Fruit fly (Drosophila melanogaster): ENCODE data around the gene CG4497.

The CG4497 gene

dm6 chr2L:7219650-7220267 lies 25.4 kb upstream of the CG4497 start, which contains the start of gene CG13784:
Gene CG13784, minus strand, starts transcription at chr2L:7220033.
- TF ChIP-seq Abd-B (GFP tag; optimal IDR thresholded peaks at IDR 0.05) (no peak), sage (GFP tag; optimal IDR thresholded peaks at IDR 0.05) (no peak), Sp1 (GFP tag; optimal IDR thresholded peaks at IDR 0.05) (peak; percentile 40), Hr78 (GFP tag; optimal IDR thresholded peaks at IDR 0.05) (peak; percentile 27), woc (GFP tag; optimal IDR thresholded peaks at IDR 0.05) (peak; percentile 52), ey (GFP tag; optimal IDR thresholded peaks at IDR 0.05) (no peak), Dfd (GFP tag; optimal IDR thresholded peaks at IDR 0.05) (no peak), Vsx2 (GFP tag; optimal IDR thresholded peaks at IDR 0.05; ENCODE audit: partially characterized antibody) (no peak), Dif (GFP tag; optimal IDR thresholded peaks at IDR 0.05; ENCODE audit: partially characterized antibody) (peak; percentile 17), Hnf4 (GFP tag; optimal IDR thresholded peaks at IDR 0.05) (peak; percentile 46), N (GFP tag; optimal IDR thresholded peaks at IDR 0.05) (peak; percentile 95), dmrt93B (GFP tag; optimal IDR thresholded peaks at IDR 0.05) (no peak), foxo (GFP tag; optimal IDR thresholded peaks at IDR 0.05) (peak in 1 of 2 experiments; percentile 27), pan (optimal IDR thresholded peaks at IDR 0.05) (no peak), psq (GFP tag; optimal IDR thresholded peaks at IDR 0.05) (no peak), dl (GFP tag; optimal IDR thresholded peaks at IDR 0.05; ENCODE audit: insufficient read depth in 1 of 2, partially characterized antibody in 2 of 2) (no peak), lola (GFP tag; optimal IDR thresholded peaks at IDR 0.05) (no peak), CrebA (GFP tag; optimal IDR thresholded peaks at IDR 0.05; ENCODE audit: borderline replicate concordance) (no peak), tai (GFP tag; optimal IDR thresholded peaks at IDR 0.05) (peak; percentile 55), usp (GFP tag; optimal IDR thresholded peaks at IDR 0.05) (no peak), brk (GFP tag; optimal IDR thresholded peaks at IDR 0.05) (peak; percentile 35), CG9705 (GFP tag; optimal IDR thresholded peaks at IDR 0.05) (no peak), Myc (optimal IDR thresholded peaks at IDR 0.05) (peak; percentile 73), br (GFP tag; optimal IDR thresholded peaks at IDR 0.05) (peak; percentile 13), HLH106 (tag; optimal IDR thresholded peaks at IDR 0.05) (peak; percentile 23), CG32264 (GFP tag; optimal IDR thresholded peaks at IDR 0.05) (no peak), Hr83 (GFP tag; optimal IDR thresholded peaks at IDR 0.05; ENCODE audit: poor library complexity, severe bottlenecking) (peak; percentile 53), Jra (GFP tag; optimal IDR thresholded peaks at IDR 0.05) (peak; percentile 58), GATAd (GFP tag; optimal IDR thresholded peaks at IDR 0.05) (no peak), sv (GFP tag; optimal IDR thresholded peaks at IDR 0.05) (no peak), dsf (GFP tag; optimal IDR thresholded peaks at IDR 0.05; ENCODE audit: borderline replicate concordance) (no peak), jim (GFP tag; optimal IDR thresholded peaks at IDR 0.05) (no peak), h (GFP tag; optimal IDR thresholded peaks at IDR 0.05) (no peak), rgr (GFP tag; optimal IDR thresholded peaks at IDR 0.05) (peak; percentile 23), OdsH (GFP tag; optimal IDR thresholded peaks at IDR 0.05) (peak; percentile 15), fru (GFP tag; optimal IDR thresholded peaks at IDR 0.05) (no peak), Mio (GFP tag; optimal IDR thresholded peaks at IDR 0.05) (no peak), Rel (GFP tag; optimal IDR thresholded peaks at IDR 0.05) (no peak), Rel (tag; optimal IDR thresholded peaks at IDR 0.05) (peak; percentile 59)

dm6 chr2L:7219172-7219571 lies 24.8 kb upstream of the CG4497 start:
- no peak for TF ChIP-seq foxo (GFP tag; optimal IDR thresholded peaks at IDR 0.05)
- no peak for TF ChIP-seq Abd-B (GFP tag; optimal IDR thresholded peaks at IDR 0.05)
- TF ChIP-seq Jra (GFP tag; optimal IDR thresholded peaks at IDR 0.05) = no peak
- TF ChIP-seq ey (GFP tag; optimal IDR thresholded peaks at IDR 0.05) = no peak
- TF ChIP-seq brk (GFP tag; optimal IDR thresholded peaks at IDR 0.05) = no peak
- TF ChIP-seq woc (GFP tag; optimal IDR thresholded peaks at IDR 0.05) = no peak
- TF ChIP-seq usp (GFP tag; optimal IDR thresholded peaks at IDR 0.05) = no peak
- no peak for TF ChIP-seq CG9705 (GFP tag; optimal IDR thresholded peaks at IDR 0.05)
- TF ChIP-seq Dfd (GFP tag; optimal IDR thresholded peaks at IDR 0.05) = no peak
- no peak for TF ChIP-seq Dif (GFP tag; optimal IDR thresholded peaks at IDR 0.05; ENCODE audit: partially characterized antibody)
